Worm (Caenorhabditis elegans): ENCODE results near the gene akt-1.

The akt-1 gene

ce11 chrV:10233330-10233729 is 15.4 kb upstream of the akt-1 start, which contains the start of gene str-182:
str-182 (minus strand) TSS chrV:10233430.
- TF ChIP-seq ceh-62 (tag; optimal IDR thresholded peaks at IDR 0.05) (no peak), nhr-102 (tag; optimal IDR thresholded peaks at IDR 0.05) (no peak), egl-43 (GFP tag; IDR thresholded peaks at IDR 0.05) (no peak), lin-39 (tag; optimal IDR thresholded peaks at IDR 0.05) (no peak), lir-3 (tag; optimal IDR thresholded peaks at IDR 0.05) (no peak), unc-130 (GFP tag; optimal IDR thresholded peaks at IDR 0.05) (no peak)

ce11 chrV:10237171-10237570 is 11.5 kb upstream of the akt-1 start:
- TF ChIP-seq hmg-1.1 (GFP tag; IDR thresholded peaks at IDR 0.05) (no peak), aha-1 (tag) (peak; percentile 96)

- TF ChIP-seq pqm-1 (tag; optimal IDR thresholded peaks at IDR 0.05) (no peak), Y105C5A.15 (GFP tag; IDR thresholded peaks at IDR 0.05) (no peak), zfp-2 (tag; optimal IDR thresholded peaks at IDR 0.05) (no peak), dmd-6 (GFP tag; IDR thresholded peaks at IDR 0.05) (no peak), arid-1 (GFP tag; conservative IDR thresholded peaks at IDR 0.05) (0 out of 2 replicates have a peak, but pooled peaks have one; percentile 6), mes-2 (tag; optimal IDR thresholded peaks at IDR 0.05; ENCODE audit: poor library complexity, severe bottlenecking) (peak; percentile 3), pha-4 (GFP tag; IDR thresholded peaks at IDR 0.05) (peak; percentile 50; the same call in 1 of the 2 replicates), pha-4 (tag; optimal IDR thresholded peaks at IDR 0.05) (no peak), ama-1 (optimal IDR thresholded peaks at IDR 0.05) (peak; percentile 87), saeg-2 (GFP tag; IDR thresholded peaks at IDR 0.05) (no peak), sdz-12 (GFP tag; optimal IDR thresholded peaks at IDR 0.05) (peak; percentile 55), duxl-1 (tag; optimal IDR thresholded peaks at IDR 0.05; ENCODE audit: poor library complexity) (no peak), F49E8.2 (tag; optimal IDR thresholded peaks at IDR 0.05; ENCODE audit: borderline replicate concordance) (peak; percentile 48), lin-38 (GFP tag; IDR thresholded peaks at IDR 0.05) (peak; percentile 67), zip-2 (tag; optimal IDR thresholded peaks at IDR 0.05) (no peak), unc-62 (GFP tag; optimal IDR thresholded peaks at IDR 0.05 in 1 of 2) (no peak), unc-62 (tag; optimal IDR thresholded peaks at IDR 0.05) (no peak), hmg-1.1 (GFP tag; IDR thresholded peaks at IDR 0.05) (no peak), ctbp-1 (GFP tag; IDR thresholded peaks at IDR 0.05) (0 out of 2 replicates have a peak, but pooled peaks have one; percentile 49), unc-130 (GFP tag; optimal IDR thresholded peaks at IDR 0.05) (peak; percentile 42), Y48G9A.11 (GFP tag; IDR thresholded peaks at IDR 0.05) (0 out of 2 replicates have a peak, but pooled peaks have one; percentile 23), lim-7 (GFP tag; IDR thresholded peaks at IDR 0.05) (no peak), Y5F2A.4 (GFP tag; optimal IDR thresholded peaks at IDR 0.05) (peak; percentile 18), skn-1 (tag; optimal IDR thresholded peaks at IDR 0.05) (no peak), nhr-42 (GFP tag; IDR thresholded peaks at IDR 0.05) (no peak), Y75B8A.6 (GFP tag; IDR thresholded peaks at IDR 0.05) (0 out of 2 replicates have a peak, but pooled peaks have one; percentile 79), daf-19 (GFP tag; conservative IDR thresholded peaks at IDR 0.05) (peak; percentile 32; the same call in 1 of the 2 replicates), mdt-29 (GFP tag; IDR thresholded peaks at IDR 0.05) (peak; percentile 33; the same call in 1 of the 2 replicates)
These were observed 10.7 kb upstream of the akt-1 start for ce11 chrV:10237959-10238444.

- TF ChIP-seq vab-7 (GFP tag; IDR thresholded peaks at IDR 0.05) (peak; percentile 39; the same call in 1 of the 2 replicates), ama-1 (optimal IDR thresholded peaks at IDR 0.05) (peak; percentile 75), mes-2 (tag; optimal IDR thresholded peaks at IDR 0.05; ENCODE audit: poor library complexity, severe bottlenecking) (peak; percentile 56), mxl-2 (GFP tag; conservative IDR thresholded peaks at IDR 0.05) (no peak), aha-1 (tag) (peak; percentile 82), Y5F2A.4 (GFP tag; optimal IDR thresholded peaks at IDR 0.05) (no peak), lsy-2 (tag; optimal IDR thresholded peaks at IDR 0.05) (peak in 1 of 2 experiments; percentile 19), ceh-28 (tag; optimal IDR thresholded peaks at IDR 0.05) (no peak), lin-38 (GFP tag; IDR thresholded peaks at IDR 0.05) (peak; percentile 70), dpl-1 (GFP tag; optimal IDR thresholded peaks at IDR 0.05) (peak; percentile 14), unc-62 (GFP tag; optimal IDR thresholded peaks at IDR 0.05 in 1 of 2) (peak in 1 of 2 experiments; percentile 28), unc-62 (tag; optimal IDR thresholded peaks at IDR 0.05) (no peak), daf-8 (GFP tag; IDR thresholded peaks at IDR 0.05) (no peak), Y48G9A.11 (GFP tag; IDR thresholded peaks at IDR 0.05) (peak; percentile 40; the same call in 1 of the 2 replicates), nhr-76 (tag; optimal IDR thresholded peaks at IDR 0.05) (no peak)
These were observed 10.0 kb upstream of the akt-1 start, which contains the start of gene fubl-1 for ce11 chrV:10238665-10239064. fubl-1 (minus strand) TSS chrV:10238866.

All from whole organism, L4 larva.